Worm (Caenorhabditis elegans) whole organism, L1 larva: ENCODE data around the gene C30G12.6.

Experiments
- C04F5.9 ChIP-seq: sonication (generic microtip); optimal IDR thresholded peaks from 2 replicates; lab custom pipeline; 2016; ENCODE audit warnings: missing genetic modification characterization, missing compliant biosample characterization
- C16A3.4 ChIP-seq: fragments of 150-350 bp; optimal IDR thresholded peaks from 2 replicates; lab custom pipeline; 2014; ENCODE audit warnings: missing biosample characterization, missing genetic modification characterization
- C34B4.2 ChIP-seq: sonication (generic microtip); optimal IDR thresholded peaks from 2 replicates; lab custom pipeline; 2017; ENCODE audit warnings: mild to moderate bottlenecking, missing genetic modification characterization, missing compliant biosample characterization
- aly-2 ChIP-seq: fragments of 150-350 bp; optimal IDR thresholded peaks from 2 replicates; lab custom pipeline; 2014; ENCODE audit warnings: missing biosample characterization, missing genetic modification characterization
- ama-1 ChIP-seq: fragments of 150-350 bp; optimal IDR thresholded peaks from 2 replicates; lab custom pipeline; 2014
- ceh-63 ChIP-seq: fragments of 200-800 bp; sonication (Bioruptor generic); optimal IDR thresholded peaks from 2 replicates; lab custom pipeline; 2018; ENCODE audit warnings: mild to moderate bottlenecking, missing genetic modification characterization, missing compliant biosample characterization
- ceh-82 ChIP-seq, 3 experiments: fragments of 150-350 bp in 1 of 3; sonication (generic microtip) in 2 of 3; optimal IDR thresholded peaks; 2 replicates each; lab custom pipeline; 2014 to 2017; ENCODE audit warnings: missing biosample characterization in 3 of 3, missing genetic modification characterization in 3 of 3
- ceh-90 ChIP-seq: sonication (generic microtip); optimal IDR thresholded peaks from 2 replicates; lab custom pipeline; 2016; ENCODE audit warnings: missing genetic modification characterization, missing compliant biosample characterization
- ces-1 ChIP-seq: fragments of 150-350 bp; optimal IDR thresholded peaks from 2 replicates; lab custom pipeline; 2014; ENCODE audit warnings: missing biosample characterization, missing genetic modification reagents, missing genetic modification characterization
- dpl-1 ChIP-seq, 3 experiments: fragments of 150-350 bp in 2 of 3; sonication (generic microtip) in 1 of 3; optimal IDR thresholded peaks; 2 replicates each; lab custom pipeline; 2014 to 2017; ENCODE audit warnings: missing biosample characterization in 3 of 3, missing genetic modification characterization in 3 of 3, missing genetic modification reagents in 3 of 3
- dsc-1 ChIP-seq: sonication (generic microtip); optimal IDR thresholded peaks from 2 replicates; lab custom pipeline; 2016; ENCODE audit warnings: mild to moderate bottlenecking, missing genetic modification characterization, missing compliant biosample characterization
- egl-13 ChIP-seq: sonication (generic microtip); optimal IDR thresholded peaks from 2 replicates; lab custom pipeline; 2016; ENCODE audit warnings: missing genotype, missing genetic modification reagents, missing genetic modification characterization, missing compliant biosample characterization
- egl-27 ChIP-seq, 2 experiments: fragments of 150-350 bp in 1 of 2; sonication (generic microtip); optimal IDR thresholded peaks; 3 replicates each; lab custom pipeline; 2017 to 2018; ENCODE audit warnings: missing biosample characterization in 2 of 2, missing genetic modification characterization in 2 of 2, missing genetic modification reagents in 2 of 2
- elt-3 ChIP-seq, 6 experiments: fragments of 150-350 bp in 1 of 6; sonication (generic microtip); optimal IDR thresholded peaks; 2 replicates each; lab custom pipeline; 2017 to 2018; ENCODE audit warnings: missing biosample characterization in 6 of 6, missing genetic modification characterization in 6 of 6, inconsistent platforms in 1 of 6
- ets-5 ChIP-seq: fragments of 200-800 bp; sonication (Bioruptor generic); IDR thresholded peaks from 2 replicates; pipeline ENCODE4 v1.3.6; 2022; ENCODE audit warnings: missing genetic modification characterization, missing compliant biosample characterization
- fkh-10 ChIP-seq: sonication (generic microtip); optimal IDR thresholded peaks from 2 replicates; lab custom pipeline; 2017; ENCODE audit warnings: missing biosample characterization, missing genetic modification reagents, missing genetic modification characterization
- fkh-4 ChIP-seq: sonication (generic microtip); optimal IDR thresholded peaks from 2 replicates; lab custom pipeline; 2016; ENCODE audit warnings: missing compliant biosample characterization, missing genetic modification characterization, borderline replicate concordance
- fkh-8 ChIP-seq: sonication (generic microtip); optimal IDR thresholded peaks from 2 replicates; lab custom pipeline; 2016; ENCODE audit warnings: mild to moderate bottlenecking, missing genetic modification characterization, missing compliant biosample characterization
- hlh-17 ChIP-seq: fragments of 200-800 bp; sonication (Bioruptor generic); optimal IDR thresholded peaks from 2 replicates; lab custom pipeline; 2018; ENCODE audit warnings: missing genetic modification characterization, mild to moderate bottlenecking, missing compliant biosample characterization, moderate library complexity, borderline replicate concordance
- hpl-2 ChIP-seq: fragments of 150-350 bp; optimal IDR thresholded peaks from 2 replicates; lab custom pipeline; 2014; ENCODE audit warnings: missing biosample characterization, missing genetic modification reagents, missing genetic modification characterization
- irx-1 ChIP-seq: sonication (generic microtip); optimal IDR thresholded peaks from 2 replicates; lab custom pipeline; 2016; ENCODE audit warnings: missing genetic modification characterization, missing compliant biosample characterization
- isw-1 ChIP-seq: fragments of 200-800 bp; sonication (Bioruptor generic); IDR thresholded peaks from 2 replicates; pipeline ENCODE4 v1.3.6; 2022; ENCODE audit warnings: missing genetic modification characterization, missing compliant biosample characterization
- jun-1 ChIP-seq: fragments of 150-350 bp; optimal IDR thresholded peaks from 2 replicates; lab custom pipeline; 2014; ENCODE audit warnings: missing biosample characterization, missing genetic modification reagents, missing genetic modification characterization
- lin-14 ChIP-seq: fragments of 200-800 bp; sonication (Bioruptor generic); optimal IDR thresholded peaks from 2 replicates; lab custom pipeline; 2018; ENCODE audit warnings: mild to moderate bottlenecking, missing genetic modification characterization, moderate library complexity, missing compliant biosample characterization
- lin-15B ChIP-seq: fragments of 150-350 bp; sonication (generic microtip); optimal IDR thresholded peaks from 3 replicates; lab custom pipeline; 2014; ENCODE audit warnings: missing biosample characterization, missing genetic modification characterization
- lin-35 ChIP-seq, 2 experiments: fragments of 150-350 bp; optimal IDR thresholded peaks; 2 replicates each; lab custom pipeline; 2014; ENCODE audit warnings: missing biosample characterization in 2 of 2, missing genetic modification characterization in 2 of 2, missing genetic modification reagents in 2 of 2
- lin-39 ChIP-seq: fragments of 150-350 bp; optimal IDR thresholded peaks from 2 replicates; lab custom pipeline; 2014; ENCODE audit warnings: missing biosample characterization, missing genetic modification reagents, missing genetic modification characterization
- lir-3 ChIP-seq: sonication (generic microtip); optimal IDR thresholded peaks from 2 replicates; lab custom pipeline; 2016; ENCODE audit warnings: mild to moderate bottlenecking, missing genetic modification characterization, moderate library complexity, missing compliant biosample characterization; ENCODE audit not compliant: poor library complexity
- lsy-2 ChIP-seq, 2 experiments: fragments of 150-350 bp; optimal IDR thresholded peaks; 2 replicates each; lab custom pipeline; 2014; ENCODE audit warnings: missing biosample characterization in 2 of 2, missing genetic modification characterization in 2 of 2
- mdl-1 ChIP-seq, 2 experiments: fragments of 150-350 bp; optimal IDR thresholded peaks; 2 replicates each; lab custom pipeline; 2014 to 2017; ENCODE audit warnings: missing biosample characterization in 2 of 2, missing genetic modification characterization in 2 of 2, inconsistent platforms in 1 of 2
- mep-1 ChIP-seq: fragments of 150-350 bp; optimal IDR thresholded peaks from 2 replicates; lab custom pipeline; 2014; ENCODE audit warnings: missing biosample characterization, missing genetic modification characterization
- nhr-12 ChIP-seq: sonication (generic microtip); optimal IDR thresholded peaks from 2 replicates; lab custom pipeline; 2017; ENCODE audit warnings: missing biosample characterization, missing genetic modification characterization
- nhr-19 ChIP-seq: fragments of 200-800 bp; sonication (Bioruptor generic); conservative IDR thresholded peaks from 2 replicates; pipeline ENCODE4 v1.3.6; 2022; ENCODE audit warnings: missing genetic modification characterization, missing compliant biosample characterization
- nhr-237 ChIP-seq: fragments of 150-350 bp; optimal IDR thresholded peaks from 2 replicates; lab custom pipeline; 2014; ENCODE audit warnings: missing biosample characterization, missing genetic modification characterization
- nhr-47 ChIP-seq: sonication (generic microtip); optimal IDR thresholded peaks from 2 replicates; lab custom pipeline; 2016; ENCODE audit warnings: mild to moderate bottlenecking, missing genetic modification characterization, moderate library complexity, missing compliant biosample characterization
- nhr-71 ChIP-seq: sonication (generic microtip); optimal IDR thresholded peaks from 2 replicates; lab custom pipeline; 2016; ENCODE audit warnings: mild to moderate bottlenecking, missing genetic modification characterization, moderate library complexity, missing compliant biosample characterization
- nhr-77 ChIP-seq: fragments of 150-350 bp; optimal IDR thresholded peaks from 2 replicates; lab custom pipeline; 2014; ENCODE audit warnings: missing biosample characterization, missing genetic modification characterization
- nhr-85 ChIP-seq: sonication (generic microtip); peaks from one replicate; lab custom pipeline; 2016; ENCODE audit warnings: missing genetic modification characterization, inconsistent platforms, missing compliant biosample characterization
- nhr-90 ChIP-seq: sonication (generic microtip); optimal IDR thresholded peaks from 2 replicates; lab custom pipeline; 2016; ENCODE audit warnings: mild to moderate bottlenecking, missing genetic modification characterization, missing compliant biosample characterization; ENCODE audit not compliant: poor library complexity
- pax-3 ChIP-seq: fragments of 200-800 bp; sonication (Bioruptor generic); optimal IDR thresholded peaks from 2 replicates; lab custom pipeline; 2018; ENCODE audit warnings: mild to moderate bottlenecking, missing genetic modification characterization, moderate library complexity, missing compliant biosample characterization
- rnt-1 ChIP-seq: sonication (generic microtip); optimal IDR thresholded peaks from 2 replicates; lab custom pipeline; 2016; ENCODE audit warnings: mild to moderate bottlenecking, missing genetic modification characterization, moderate library complexity, missing compliant biosample characterization
- snpc-4 ChIP-seq: fragments of 150-350 bp; optimal IDR thresholded peaks from 2 replicates; lab custom pipeline; 2014; ENCODE audit warnings: missing biosample characterization, missing genetic modification characterization
- sox-4 ChIP-seq: sonication (generic microtip); optimal IDR thresholded peaks from 2 replicates; lab custom pipeline; 2016; ENCODE audit warnings: missing genetic modification characterization, missing compliant biosample characterization
- swsn-7 ChIP-seq: sonication (generic microtip); optimal IDR thresholded peaks from 2 replicates; lab custom pipeline; 2016; ENCODE audit warnings: missing genetic modification characterization, missing compliant biosample characterization
- unc-130 ChIP-seq: fragments of 150-350 bp; optimal IDR thresholded peaks from 2 replicates; lab custom pipeline; 2017; ENCODE audit warnings: missing biosample characterization, missing genetic modification characterization, inconsistent platforms
- zag-1 ChIP-seq: fragments of 150-350 bp; optimal IDR thresholded peaks from 2 replicates; lab custom pipeline; 2014; ENCODE audit warnings: missing biosample characterization, missing genetic modification characterization
- zip-4 ChIP-seq: fragments of 200-800 bp; sonication (Bioruptor generic); optimal IDR thresholded peaks from 2 replicates; lab custom pipeline; 2018; ENCODE audit warnings: mild to moderate bottlenecking, missing genetic modification characterization, moderate library complexity, missing compliant biosample characterization

The C30G12.6 gene

ce11 chrII:7326997-7327396 is 31.2 kb upstream of the C30G12.6 start (continued):
- peak; percentile 67 for TF ChIP-seq irx-1 (tag; lab: Kevin White, UChicago)
- TF ChIP-seq swsn-7 = peak; percentile 68
- TF ChIP-seq snpc-4 = no peak
- no peak for TF ChIP-seq sox-4 (tag; lab: Kevin White, UChicago)
- peak; percentile 59 for TF ChIP-seq fkh-10 (GFP tag; lab: Kevin White, UChicago)
- TF ChIP-seq ceh-90 (tag; lab: Kevin White, UChicago) = no peak
- no peak for TF ChIP-seq nhr-90
- TF ChIP-seq ceh-63 (GFP tag; lab: Kevin White, UChicago) = no peak
- TF ChIP-seq lin-15B (tag; lab: Kevin White, UChicago) = no peak
- peak; percentile 17 for TF ChIP-seq egl-13
- no peak for TF ChIP-seq C16A3.4 (tag; lab: Kevin White, UChicago)
- no peak for TF ChIP-seq nhr-85 (tag; lab: Kevin White, UChicago)
- no peak for TF ChIP-seq C34B4.2 (tag; lab: Kevin White, UChicago)
- no peak for TF ChIP-seq nhr-77 (tag; lab: Kevin White, UChicago)
- TF ChIP-seq lir-3 (tag; lab: Kevin White, UChicago) = no peak
- TF ChIP-seq zag-1 (tag; lab: Kevin White, UChicago) = no peak
- TF ChIP-seq ama-1 (lab: Kevin White, UChicago) = no peak
- TF ChIP-seq nhr-12 (tag; lab: Kevin White, UChicago) = no peak
- TF ChIP-seq lin-39 (tag; lab: Kevin White, UChicago) = no peak
- no peak for TF ChIP-seq unc-130 (tag; lab: Kevin White, UChicago)
- no peak for TF ChIP-seq pax-3 (tag; lab: Kevin White, UChicago)
- no peak for TF ChIP-seq fkh-4 (tag; lab: Kevin White, UChicago)
- peak; percentile 46 for TF ChIP-seq rnt-1 (tag; lab: Kevin White, UChicago)
- peak in 1 of 2 experiments; percentile 62 for TF ChIP-seq lsy-2 (tag; optimal IDR thresholded peaks at IDR 0.05; lab: Kevin White, UChicago)
- peak; percentile 38 for TF ChIP-seq dsc-1 (tag; lab: Kevin White, UChicago)
- TF ChIP-seq nhr-47 (tag; lab: Kevin White, UChicago) = peak; percentile 64
- no peak for TF ChIP-seq aly-2 (tag; lab: Kevin White, UChicago)
- TF ChIP-seq ceh-82 (tag; optimal IDR thresholded peaks at IDR 0.05; lab: Kevin White, UChicago) = peak; percentile 50 to 68 (median 57)
- no peak for TF ChIP-seq nhr-237 (tag; lab: Kevin White, UChicago)
- TF ChIP-seq elt-3 (tag; optimal IDR thresholded peaks at IDR 0.05; lab: Kevin White, UChicago) = no peak
- peak; percentile 83 for TF ChIP-seq nhr-71 (tag; lab: Kevin White, UChicago)
- TF ChIP-seq mdl-1 (tag; optimal IDR thresholded peaks at IDR 0.05; lab: Kevin White, UChicago) = no peak
- TF ChIP-seq mep-1 (tag; lab: Kevin White, UChicago) = peak; percentile 25
- TF ChIP-seq egl-27 (tag; optimal IDR thresholded peaks at IDR 0.05; lab: Kevin White, UChicago) = peak in 1 of 2 experiments; percentile 3

- TF ChIP-seq nhr-19 (GFP tag; lab: Robert Waterston, UW) (no peak), dpl-1 (GFP tag; optimal IDR thresholded peaks at IDR 0.05; lab: Kevin White, UChicago) (no peak), lin-14 (GFP tag; lab: Kevin White, UChicago) (peak; percentile 30), nhr-71 (tag; lab: Kevin White, UChicago) (peak; percentile 4), rnt-1 (tag; lab: Kevin White, UChicago) (peak; percentile 2), hlh-17 (GFP tag; lab: Kevin White, UChicago) (no peak), fkh-8 (tag; lab: Kevin White, UChicago) (peak; percentile 19), ceh-82 (tag; optimal IDR thresholded peaks at IDR 0.05; lab: Kevin White, UChicago) (no peak), zip-4 (no peak), ces-1 (GFP tag; lab: Kevin White, UChicago) (no peak), ceh-63 (GFP tag; lab: Kevin White, UChicago) (no peak), C04F5.9 (tag; lab: Kevin White, UChicago) (no peak), ets-5 (GFP tag; lab: Robert Waterston, UW) (no peak), isw-1 (GFP tag; lab: Robert Waterston, UW) (no peak), hpl-2 (GFP tag; lab: Kevin White, UChicago) (no peak), lin-35 (GFP tag; optimal IDR thresholded peaks at IDR 0.05; lab: Kevin White, UChicago) (no peak), jun-1 (tag; lab: Kevin White, UChicago) (no peak), fkh-10 (GFP tag; lab: Kevin White, UChicago) (peak; percentile 28)
- TF ChIP-seq, all 84 proteins: peak for 5
These were observed 30.4 kb upstream of the C30G12.6 start for ce11 chrII:7326199-7326598.
